Fruit fly (Drosophila melanogaster) whole organism, pupa: ENCODE measurements around the gene Sf3b5.

Source experiments
- CG12605 ChIP-seq: fragments of 200-800 bp; sonication (Bioruptor generic); IDR thresholded peaks from 2 replicates; pipeline ENCODE4 v1.3.6; 2022; ENCODE audit warnings: missing biosample characterization, missing genetic modification characterization
- CG14655 ChIP-seq: fragments of 200-800 bp; sonication (Bioruptor generic); optimal IDR thresholded peaks from 3 replicates; lab custom pipeline; 2017; ENCODE audit warnings: mild to moderate bottlenecking, missing biosample characterization, missing genetic modification reagents, missing genetic modification characterization
- CG4496 ChIP-seq: fragments of 200-800 bp; sonication (Bioruptor generic); IDR thresholded peaks from 3 replicates; pipeline ENCODE4 v1.3.6; 2022; ENCODE audit warnings: missing biosample characterization, missing genetic modification characterization
- CG8301 ChIP-seq: fragments of 200-800 bp; sonication (Bioruptor generic); optimal IDR thresholded peaks from 2 replicates; lab custom pipeline; 2018; ENCODE audit warnings: missing biosample characterization, mild to moderate bottlenecking, missing genetic modification characterization
- EcR ChIP-seq: fragments of 200-800 bp; sonication (Bioruptor generic); optimal IDR thresholded peaks from 3 replicates; lab custom pipeline; 2019; ENCODE audit warnings: missing biosample characterization, missing genetic modification characterization, mild to moderate bottlenecking, moderate library complexity, missing genetic modification reagents
- Snoo ChIP-seq: fragments of 200-800 bp; sonication (Bioruptor generic); optimal IDR thresholded peaks from 3 replicates; lab custom pipeline; 2017; ENCODE audit warnings: missing biosample characterization, mild to moderate bottlenecking, missing genetic modification characterization, inconsistent platforms
- rn ChIP-seq: fragments of 200-800 bp; sonication (Bioruptor generic); IDR thresholded peaks from 2 replicates; pipeline ENCODE4 v1.3.6; 2022; ENCODE audit warnings: missing biosample characterization, missing genetic modification characterization

- TF ChIP-seq rn (GFP tag; lab: Robert Waterston, UW): no peak
- no peak for TF ChIP-seq EcR (GFP tag; lab: Kevin White, UChicago)
- TF ChIP-seq CG8301 (tag; lab: Kevin White, UChicago): no peak
- no peak for TF ChIP-seq CG12605
- TF ChIP-seq CG4496 (GFP tag; lab: Robert Waterston, UW): no peak
- TF ChIP-seq Snoo: no peak
- no peak for TF ChIP-seq CG14655
Observed at dm6 chr3R:8998243-8998642, 16.9 kb downstream of the Sf3b5 start.
